Worm (Caenorhabditis elegans): Measurements from ENCODE around the gene F16G10.2.

DNA sequence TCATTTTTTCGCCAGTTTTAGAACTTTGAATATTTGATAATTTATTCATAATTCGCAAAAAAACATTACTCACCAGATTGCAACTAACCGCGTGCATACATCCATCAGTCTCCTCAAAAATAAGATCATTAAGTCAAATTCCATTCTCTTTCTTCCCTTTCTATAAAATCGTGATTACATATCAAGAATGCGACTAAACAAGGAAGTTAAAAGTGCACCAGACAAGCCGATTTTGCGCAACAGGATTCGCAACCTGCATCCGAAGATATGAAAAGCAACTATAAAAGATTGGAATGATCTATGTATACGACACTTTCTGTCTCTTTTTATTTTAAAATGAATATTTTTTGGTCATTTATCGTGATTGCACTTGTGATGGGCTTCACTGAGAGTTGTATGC lies 6.1 kb upstream of the F16G10.2 start, which contains the start of gene hpo-25:
- TF ChIP-seq dao-5 (tag; optimal IDR thresholded peaks at IDR 0.05) (no peak), W03F9.2 (tag; optimal IDR thresholded peaks at IDR 0.05) (no peak), him-1 (tag; optimal IDR thresholded peaks at IDR 0.05) (no peak)

Measured in whole organism, L4/young adult.